Worm (Caenorhabditis elegans): Measurements from ENCODE around the gene srh-171.

- TF ChIP-seq elt-3 (tag; optimal IDR thresholded peaks at IDR 0.05), result no peak
- no peak for TF ChIP-seq sptf-1 (tag; optimal IDR thresholded peaks at IDR 0.05)
- TF ChIP-seq tbx-8 (GFP tag; optimal IDR thresholded peaks at IDR 0.05), result no peak
These were observed at the start of gene srh-171 for ce11 chrV:19965626-19966025.
